Worm (Caenorhabditis elegans) whole organism, L3 larva: Measurements from ENCODE around the gene bath-30.

Source experiments
- ceh-16 ChIP-seq: sonication (generic microtip); optimal IDR thresholded peaks from 2 replicates; lab custom pipeline; 2017; ENCODE audit warnings: missing biosample characterization, missing genetic modification characterization
- fkh-10 ChIP-seq: sonication (generic microtip); optimal IDR thresholded peaks from 2 replicates; lab custom pipeline; 2017; ENCODE audit warnings: missing biosample characterization, missing genetic modification reagents, missing genetic modification characterization
- hmg-11 ChIP-seq: sonication (generic microtip); optimal IDR thresholded peaks from 2 replicates; lab custom pipeline; 2016; ENCODE audit warnings: missing genetic modification characterization, missing compliant biosample characterization
- lin-39 ChIP-seq: fragments of 150-350 bp; optimal IDR thresholded peaks from 2 replicates; lab custom pipeline; 2018; ENCODE audit warnings: missing biosample characterization, missing genetic modification reagents, missing genetic modification characterization
- nhr-237 ChIP-seq: fragments of 150-350 bp; optimal IDR thresholded peaks from 2 replicates; lab custom pipeline; 2014; ENCODE audit warnings: missing biosample characterization, missing genetic modification characterization
- nhr-28 ChIP-seq: fragments of 150-350 bp; optimal IDR thresholded peaks from 2 replicates; lab custom pipeline; 2014; ENCODE audit warnings: missing biosample characterization, missing genetic modification characterization
- unc-39 ChIP-seq: sonication (generic microtip); optimal IDR thresholded peaks from 4 replicates; lab custom pipeline; 2017; ENCODE audit warnings: missing biosample characterization, missing genetic modification characterization

DNA sequence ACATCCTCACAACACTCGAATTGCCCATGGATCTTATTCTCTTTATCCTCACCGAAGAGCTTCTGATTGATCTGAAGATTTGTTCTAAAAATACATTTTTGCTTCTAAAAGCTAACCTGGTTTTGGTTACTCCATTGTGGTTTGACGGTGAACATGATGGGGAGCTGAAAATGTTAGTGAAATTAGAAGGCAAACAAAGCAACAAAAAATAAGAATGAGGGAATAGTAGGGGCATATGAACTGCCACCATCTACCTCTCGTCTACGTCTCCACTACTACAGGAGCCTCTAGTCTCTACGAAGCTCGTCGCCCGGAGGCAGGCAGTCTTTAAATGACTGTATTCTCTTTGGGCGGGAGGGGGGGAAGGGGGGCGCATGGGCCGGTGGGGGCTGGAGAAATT, 39.6 kb upstream of the bath-30 start, which contains the start of gene T06D4.2:
- TF ChIP-seq fkh-10 (GFP tag; lab: Kevin White, UChicago) (no peak), nhr-28 (tag; lab: Kevin White, UChicago) (no peak), hmg-11 (tag; lab: Kevin White, UChicago) (no peak), ceh-16 (tag; lab: Kevin White, UChicago) (no peak), nhr-237 (tag; lab: Kevin White, UChicago) (no peak), lin-39 (tag; lab: Kevin White, UChicago) (no peak), unc-39 (no peak)
